Worm (Caenorhabditis elegans) whole organism, L3 larva: Measurements from ENCODE around the gene T05B9.1.

Experiments used
- R02D3.7 ChIP-seq: fragments of 150-350 bp; optimal IDR thresholded peaks from 2 replicates; lab custom pipeline; 2014; ENCODE audit warnings: missing biosample characterization, missing genetic modification characterization
- aly-2 ChIP-seq: fragments of 150-350 bp; optimal IDR thresholded peaks from 2 replicates; lab custom pipeline; 2014; ENCODE audit warnings: missing biosample characterization, missing genetic modification characterization
- ama-1 ChIP-seq: fragments of 150-350 bp; optimal IDR thresholded peaks from 2 replicates; lab custom pipeline; 2018
- ceh-28 ChIP-seq: fragments of 150-350 bp; optimal IDR thresholded peaks from 2 replicates; lab custom pipeline; 2014; ENCODE audit warnings: missing biosample characterization, missing genetic modification reagents, missing genetic modification characterization
- ceh-82 ChIP-seq: fragments of 150-350 bp; optimal IDR thresholded peaks from 2 replicates; lab custom pipeline; 2014; ENCODE audit warnings: missing biosample characterization, missing genetic modification characterization
- ceh-9 ChIP-seq: sonication (generic microtip); optimal IDR thresholded peaks from 2 replicates; lab custom pipeline; 2018; ENCODE audit warnings: missing biosample characterization, missing genetic modification characterization
- egl-27 ChIP-seq: sonication (generic microtip); optimal IDR thresholded peaks from 4 replicates; lab custom pipeline; 2017; ENCODE audit warnings: missing biosample characterization, missing genetic modification reagents, missing genetic modification characterization
- elt-1 ChIP-seq: fragments of 150-350 bp; optimal IDR thresholded peaks from 2 replicates; lab custom pipeline; 2014; ENCODE audit warnings: missing biosample characterization, missing genetic modification characterization
- elt-2 ChIP-seq: sonication (generic microtip); optimal IDR thresholded peaks from 2 replicates; lab custom pipeline; 2016; ENCODE audit warnings: missing genetic modification reagents, mild to moderate bottlenecking, missing genetic modification characterization, missing compliant biosample characterization
- elt-3 ChIP-seq, 3 experiments: fragments of 150-350 bp in 1 of 3; sonication (generic microtip) in 2 of 3; optimal IDR thresholded peaks; 2 replicates in 2 of 3; 4 replicates in 1 of 3; lab custom pipeline; 2014 to 2017; ENCODE audit warnings: missing biosample characterization in 3 of 3, missing genetic modification characterization in 3 of 3
- eor-1 ChIP-seq, 2 experiments: fragments of 150-350 bp; optimal IDR thresholded peaks; 2 replicates each; lab custom pipeline; 2014 to 2018; ENCODE audit warnings: missing biosample characterization in 2 of 2, missing genetic modification characterization in 2 of 2
- fkh-2 ChIP-seq: fragments of 150-350 bp; optimal IDR thresholded peaks from 2 replicates; lab custom pipeline; 2014; ENCODE audit warnings: missing biosample characterization, missing genetic modification reagents, missing genetic modification characterization
- fos-1 ChIP-seq: fragments of 150-350 bp; optimal IDR thresholded peaks from 2 replicates; lab custom pipeline; 2014; ENCODE audit warnings: missing biosample characterization, missing genetic modification characterization
- hmg-11 ChIP-seq: sonication (generic microtip); optimal IDR thresholded peaks from 2 replicates; lab custom pipeline; 2016; ENCODE audit warnings: missing genetic modification characterization, missing compliant biosample characterization
- jun-1 ChIP-seq: fragments of 150-350 bp; optimal IDR thresholded peaks from 2 replicates; lab custom pipeline; 2014; ENCODE audit warnings: missing biosample characterization, missing genetic modification reagents, missing genetic modification characterization
- lin-15B ChIP-seq: fragments of 150-350 bp; optimal IDR thresholded peaks from 2 replicates; lab custom pipeline; 2014; ENCODE audit warnings: missing biosample characterization, missing genetic modification characterization
- lin-39 ChIP-seq: fragments of 150-350 bp; optimal IDR thresholded peaks from 2 replicates; lab custom pipeline; 2018; ENCODE audit warnings: missing biosample characterization, missing genetic modification reagents, missing genetic modification characterization
- nfya-1 ChIP-seq: sonication (generic microtip); optimal IDR thresholded peaks from 2 replicates; lab custom pipeline; 2017; ENCODE audit warnings: missing genetic modification characterization, mild to moderate bottlenecking, missing compliant biosample characterization, antibody characterized with exemption, moderate library complexity; ENCODE audit not compliant: insufficient read depth
- nhr-11 ChIP-seq: fragments of 150-350 bp; optimal IDR thresholded peaks from 2 replicates; lab custom pipeline; 2014; ENCODE audit warnings: missing biosample characterization, missing genetic modification characterization
- nhr-12 ChIP-seq: fragments of 150-350 bp; optimal IDR thresholded peaks from 2 replicates; lab custom pipeline; 2014; ENCODE audit warnings: missing biosample characterization, missing genetic modification characterization
- nhr-23 ChIP-seq: fragments of 150-350 bp; optimal IDR thresholded peaks from 2 replicates; lab custom pipeline; 2014; ENCODE audit warnings: missing biosample characterization, missing genetic modification reagents, missing genetic modification characterization
- nhr-237 ChIP-seq: fragments of 150-350 bp; optimal IDR thresholded peaks from 2 replicates; lab custom pipeline; 2014; ENCODE audit warnings: missing biosample characterization, missing genetic modification characterization
- nhr-25 ChIP-seq: sonication (generic microtip); optimal IDR thresholded peaks from 2 replicates; lab custom pipeline; 2017; ENCODE audit warnings: missing biosample characterization, missing genetic modification characterization
- nhr-28 ChIP-seq: fragments of 150-350 bp; optimal IDR thresholded peaks from 2 replicates; lab custom pipeline; 2014; ENCODE audit warnings: missing biosample characterization, missing genetic modification characterization
- nhr-67 ChIP-seq: fragments of 150-350 bp; optimal IDR thresholded peaks from 2 replicates; lab custom pipeline; 2014; ENCODE audit warnings: missing biosample characterization, missing genetic modification characterization
- nhr-76 ChIP-seq: fragments of 150-350 bp; sonication (generic microtip); optimal IDR thresholded peaks from 5 replicates; lab custom pipeline; 2014; ENCODE audit warnings: missing biosample characterization, missing genetic modification characterization
- nhr-77 ChIP-seq: fragments of 150-350 bp; optimal IDR thresholded peaks from 2 replicates; lab custom pipeline; 2014; ENCODE audit warnings: missing biosample characterization, missing genetic modification characterization
- pha-4 ChIP-seq: fragments of 150-350 bp; optimal IDR thresholded peaks from 2 replicates; lab custom pipeline; 2014; ENCODE audit warnings: missing biosample characterization, missing genetic modification reagents, missing genetic modification characterization
- pqm-1 ChIP-seq: fragments of 150-350 bp; optimal IDR thresholded peaks from 2 replicates; lab custom pipeline; 2017; ENCODE audit warnings: missing biosample characterization, missing genetic modification characterization, inconsistent platforms
- sea-2 ChIP-seq: fragments of 150-350 bp; sonication (generic microtip); optimal IDR thresholded peaks from 4 replicates; lab custom pipeline; 2014; ENCODE audit warnings: missing biosample characterization, missing genetic modification reagents, missing genetic modification characterization
- tbx-2 ChIP-seq: sonication (generic microtip); optimal IDR thresholded peaks from 2 replicates; lab custom pipeline; 2016; ENCODE audit warnings: mild to moderate bottlenecking, missing genetic modification characterization, missing compliant biosample characterization
- unc-62 ChIP-seq: fragments of 150-350 bp; sonication (generic microtip); optimal IDR thresholded peaks from 4 replicates; lab custom pipeline; 2014; ENCODE audit warnings: missing biosample characterization, missing genetic modification reagents, missing genetic modification characterization
- ztf-11 ChIP-seq: fragments of 150-350 bp; optimal IDR thresholded peaks from 2 replicates; lab custom pipeline; 2014; ENCODE audit warnings: missing biosample characterization, missing genetic modification characterization

Gene T05B9.1

DNA sequence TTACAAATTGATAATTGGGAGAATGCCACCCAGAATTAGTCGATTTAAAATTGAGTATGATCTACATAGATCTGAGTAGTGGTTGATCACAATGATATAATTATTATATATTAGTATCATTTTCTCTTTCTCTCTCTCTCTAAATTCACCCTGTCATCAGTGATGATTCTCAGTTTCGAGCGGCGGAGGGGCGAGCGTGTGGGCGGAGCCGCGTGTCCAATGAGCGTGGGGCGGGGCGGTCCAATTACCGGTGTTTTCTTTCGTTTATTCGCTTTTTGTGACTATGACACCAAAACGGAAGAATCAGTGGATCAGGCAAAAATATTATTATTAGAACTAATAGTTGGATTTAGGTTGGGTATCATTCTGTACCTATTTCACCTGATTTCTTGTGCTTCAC is 19.0 kb upstream of the T05B9.1 start:
- no peak for TF ChIP-seq nhr-28
- TF ChIP-seq fos-1 (tag; lab: Kevin White, UChicago): no peak
- no peak for TF ChIP-seq lin-15B (tag; lab: Kevin White, UChicago)
- peak; percentile 95 for TF ChIP-seq nfya-1 (tag; lab: Kevin White, UChicago)
- TF ChIP-seq elt-2 (tag; lab: Kevin White, UChicago): peak; percentile 8
- TF ChIP-seq, all 47 proteins: peak for 2

DNA sequence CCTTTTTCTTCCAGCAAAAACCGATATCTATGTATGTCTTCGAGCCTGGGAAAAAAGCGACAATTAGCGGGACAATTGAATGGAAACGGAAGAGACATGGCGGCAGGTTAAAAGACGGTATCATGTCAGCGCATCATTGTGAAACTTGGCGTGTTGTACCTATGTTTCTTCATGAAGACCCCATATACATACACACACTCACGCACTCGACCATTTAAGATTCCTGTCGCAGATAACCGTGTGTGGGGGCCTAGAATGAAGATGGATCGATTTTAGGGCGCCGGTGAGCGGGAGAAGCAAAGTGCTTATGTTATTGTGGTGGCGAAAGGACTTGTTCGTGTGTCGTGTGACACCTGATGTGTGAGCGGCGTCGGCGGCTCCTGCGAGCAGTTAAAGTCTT is 15.9 kb upstream of the T05B9.1 start:
- TF ChIP-seq fos-1 (tag; lab: Kevin White, UChicago) (no peak), elt-2 (tag; lab: Kevin White, UChicago) (no peak), nhr-11 (tag; lab: Kevin White, UChicago) (no peak), elt-1 (tag; lab: Kevin White, UChicago) (peak; percentile 12), nhr-25 (peak; percentile 24), tbx-2 (tag; lab: Kevin White, UChicago) (no peak)

DNA sequence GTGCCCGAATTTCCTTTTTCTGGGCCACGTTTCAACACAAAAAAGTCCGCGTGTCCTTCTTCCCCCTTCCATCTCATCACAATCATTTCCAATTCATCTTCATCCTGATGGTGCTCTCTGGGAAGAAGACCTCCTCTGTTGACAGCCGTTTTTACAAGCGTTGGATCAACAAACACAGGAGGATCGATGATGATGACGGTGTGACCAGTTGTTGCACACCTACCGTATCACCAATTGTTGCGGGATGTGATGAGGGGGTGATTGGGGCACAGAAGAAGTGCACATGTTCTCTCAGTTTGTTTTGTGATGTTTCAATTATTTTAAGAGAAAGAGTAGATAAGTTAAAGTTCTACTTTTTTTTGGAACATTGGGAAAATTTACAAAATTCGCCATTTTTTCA is 14.5 kb upstream of the T05B9.1 start:
- TF ChIP-seq nfya-1 (tag; lab: Kevin White, UChicago): peak; percentile 25
- no peak for TF ChIP-seq ama-1 (lab: Kevin White, UChicago)
- peak; percentile 28 for TF ChIP-seq lin-39 (tag; lab: Kevin White, UChicago)
- no peak for TF ChIP-seq hmg-11 (tag; lab: Kevin White, UChicago)
- no peak for TF ChIP-seq tbx-2 (tag; lab: Kevin White, UChicago)
- TF ChIP-seq ceh-9 (tag; lab: Kevin White, UChicago): no peak

DNA sequence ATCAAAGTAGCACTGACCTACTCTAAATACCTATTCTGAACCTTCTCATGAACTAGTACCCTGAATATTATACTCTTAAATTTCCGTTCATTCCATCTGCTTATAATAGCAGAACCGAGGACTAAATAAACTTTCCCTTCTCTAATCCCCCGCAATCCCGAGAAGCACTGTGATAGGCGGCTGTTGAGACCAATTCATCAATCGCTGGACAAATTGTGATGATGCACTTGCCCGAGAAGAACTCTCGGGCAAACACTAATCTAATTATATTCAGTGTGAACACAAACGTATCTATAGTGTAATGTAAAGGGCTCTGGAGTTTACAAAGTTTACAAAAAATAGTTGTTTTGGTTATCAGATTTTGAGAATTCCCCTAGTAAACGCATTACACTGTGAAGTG is 13.9 kb upstream of the T05B9.1 start:
- no peak for TF ChIP-seq pqm-1 (tag; lab: Kevin White, UChicago)
- no peak for TF ChIP-seq fkh-2
- no peak for TF ChIP-seq ztf-11 (tag; lab: Kevin White, UChicago)
- no peak for TF ChIP-seq nhr-77 (tag; lab: Kevin White, UChicago)
- TF ChIP-seq elt-1 (tag; lab: Kevin White, UChicago): no peak
- no peak for TF ChIP-seq ceh-28 (tag; lab: Kevin White, UChicago)
- TF ChIP-seq nhr-23 (tag; lab: Kevin White, UChicago): no peak
- TF ChIP-seq pha-4 (tag; lab: Kevin White, UChicago): no peak
- TF ChIP-seq elt-3 (tag; optimal IDR thresholded peaks at IDR 0.05; lab: Kevin White, UChicago): no peak
- no peak for TF ChIP-seq tbx-2 (tag; lab: Kevin White, UChicago)
- no peak for TF ChIP-seq nhr-237
- TF ChIP-seq R02D3.7 (tag; lab: Kevin White, UChicago): no peak
- no peak for TF ChIP-seq nhr-76 (tag; lab: Kevin White, UChicago)
- TF ChIP-seq nhr-12 (tag; lab: Kevin White, UChicago): no peak
- TF ChIP-seq ceh-82: no peak
- no peak for TF ChIP-seq aly-2 (tag; lab: Kevin White, UChicago)
- no peak for TF ChIP-seq lin-39 (tag; lab: Kevin White, UChicago)
- no peak for TF ChIP-seq sea-2 (GFP tag; lab: Kevin White, UChicago)
- TF ChIP-seq ama-1 (lab: Kevin White, UChicago): no peak

DNA sequence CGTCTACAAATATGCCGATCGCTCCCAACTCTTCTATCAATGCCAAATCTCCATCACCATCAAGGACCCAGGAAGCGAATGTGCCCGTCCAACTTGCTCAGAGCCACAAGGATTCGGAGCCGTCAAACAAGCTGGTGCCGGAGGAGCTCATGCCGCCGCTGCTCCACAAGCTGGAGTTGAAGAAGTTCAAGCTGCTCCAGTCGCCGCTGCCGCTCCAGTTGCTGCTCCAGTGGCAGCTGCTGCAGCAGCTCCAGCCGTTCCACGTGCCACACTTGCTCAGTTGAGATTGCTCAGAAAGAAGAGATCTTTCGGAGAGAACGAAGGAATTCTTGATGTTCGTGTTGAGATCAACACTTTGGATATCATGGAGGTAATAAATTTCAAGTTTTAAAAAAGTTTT is 9.8 kb upstream of the T05B9.1 start:
- TF ChIP-seq nhr-67 (tag; lab: Kevin White, UChicago): no peak
- TF ChIP-seq sea-2 (GFP tag; lab: Kevin White, UChicago): no peak
- no peak for TF ChIP-seq nhr-77 (tag; lab: Kevin White, UChicago)
- no peak for TF ChIP-seq unc-62 (GFP tag; lab: Kevin White, UChicago)
- TF ChIP-seq elt-1 (tag; lab: Kevin White, UChicago): no peak
- TF ChIP-seq eor-1 (tag; optimal IDR thresholded peaks at IDR 0.05; lab: Kevin White, UChicago): no peak
- TF ChIP-seq nhr-11 (tag; lab: Kevin White, UChicago): no peak
- no peak for TF ChIP-seq jun-1 (tag; lab: Kevin White, UChicago)
- TF ChIP-seq ama-1 (lab: Kevin White, UChicago): no peak

DNA sequence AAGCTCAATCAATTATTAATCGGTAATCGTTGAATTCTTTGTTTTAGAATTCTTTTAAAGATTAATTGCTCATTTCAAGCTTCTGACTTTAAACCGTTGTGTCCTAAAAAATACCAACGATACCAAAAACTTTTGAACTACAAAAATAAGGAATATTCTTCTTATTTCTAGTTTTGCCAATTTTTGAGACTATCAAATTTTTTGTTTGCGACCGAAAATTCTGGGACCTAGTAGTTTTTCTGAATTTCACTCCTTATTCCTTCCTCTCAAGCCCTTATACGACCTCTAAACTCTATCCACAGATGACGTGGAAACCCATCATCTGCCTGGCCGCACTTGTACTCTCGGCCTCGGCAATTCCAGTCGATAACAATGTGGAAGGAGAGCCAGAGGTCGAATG is 7.8 kb upstream of the T05B9.1 start, which contains the start of gene cut-1:
Gene cut-1 (plus strand): TSS at position 301 of the 400 bp plus-strand sequence.
- TF ChIP-seq nhr-77 (tag; lab: Kevin White, UChicago) (no peak), nhr-11 (tag; lab: Kevin White, UChicago) (no peak), elt-2 (tag; lab: Kevin White, UChicago) (no peak), nfya-1 (tag; lab: Kevin White, UChicago) (no peak), fkh-2 (no peak), nhr-76 (tag; lab: Kevin White, UChicago) (no peak), ceh-82 (no peak), nhr-25 (no peak), egl-27 (tag; lab: Kevin White, UChicago) (no peak)
- TF ChIP-seq, all 47 proteins: peak for 0
